Fruit fly (Drosophila melanogaster) whole organism, embryonic: ENCODE measurements around the gene Ldaf1.

ENCODE experiments used
- Atf6 ChIP-seq: fragments of 200-800 bp; sonication (Bioruptor generic); IDR thresholded peaks from 2 replicates; pipeline ENCODE4 v1.3.6; 2022; ENCODE audit warnings: missing biosample characterization, missing genetic modification characterization
- Awh ChIP-seq: fragments of 200-800 bp; sonication (Bioruptor generic); IDR thresholded peaks from 2 replicates; pipeline ENCODE4, ENCODE4 v1.3.6; 2022; ENCODE audit warnings: missing biosample characterization, missing genetic modification characterization
- C15 ChIP-seq: fragments of 200-800 bp; sonication (Bioruptor generic); IDR thresholded peaks from 3 replicates; pipeline ENCODE4 v1.3.6; 2022; ENCODE audit warnings: missing biosample characterization, missing genetic modification characterization
- CG11456 ChIP-seq: fragments of 200-800 bp; sonication (Bioruptor generic); IDR thresholded peaks from 3 replicates; pipeline ENCODE4 v1.3.6; 2022; ENCODE audit warnings: missing biosample characterization, missing genetic modification characterization
- CG12391 ChIP-seq: fragments of 200-800 bp; sonication (Bioruptor generic); optimal IDR thresholded peaks from 3 replicates; lab custom pipeline; 2018; ENCODE audit warnings: missing biosample characterization, mild to moderate bottlenecking, missing genetic modification characterization, moderate library complexity
- CG14050 ChIP-seq: fragments of 200-800 bp; sonication (Bioruptor generic); IDR thresholded peaks from 3 replicates; pipeline ENCODE4 v1.3.6; 2022; ENCODE audit warnings: missing biosample characterization, missing genetic modification characterization
- CG15269 ChIP-seq: fragments of 200-800 bp; sonication (Bioruptor generic); optimal IDR thresholded peaks from 2 replicates; lab custom pipeline; 2018; ENCODE audit warnings: missing biosample characterization, mild to moderate bottlenecking, missing genetic modification characterization, moderate library complexity
- CG1602 ChIP-seq: fragments of 200-800 bp; sonication (Bioruptor generic); optimal IDR thresholded peaks from 3 replicates; lab custom pipeline; 2016; ENCODE audit warnings: missing biosample characterization, missing genetic modification characterization
- CG1647 ChIP-seq: fragments of 200-800 bp; sonication (Bioruptor generic); optimal IDR thresholded peaks from 3 replicates; lab custom pipeline; 2016; ENCODE audit warnings: missing biosample characterization, missing genetic modification characterization
- CG16813 ChIP-seq: fragments of 200-800 bp; sonication (Bioruptor generic); IDR thresholded peaks from 3 replicates; pipeline ENCODE4 v1.3.6; 2022; ENCODE audit warnings: missing biosample characterization, missing genetic modification characterization; ENCODE audit not compliant: partially characterized antibody
- CG17328 ChIP-seq: fragments of 200-800 bp; sonication (Bioruptor generic); IDR thresholded peaks from 2 replicates; pipeline ENCODE4 v1.3.6; 2022; ENCODE audit warnings: missing biosample characterization, missing genetic modification characterization
- CG18599 ChIP-seq: fragments of 200-800 bp; sonication (Bioruptor generic); optimal IDR thresholded peaks from 3 replicates; lab custom pipeline; 2017; ENCODE audit warnings: missing biosample characterization, missing genetic modification characterization, mild to moderate bottlenecking, moderate library complexity, missing genetic modification reagents
- CG3163 ChIP-seq: fragments of 200-800 bp; sonication (Bioruptor generic); optimal IDR thresholded peaks from 3 replicates; lab custom pipeline; 2016; ENCODE audit warnings: missing biosample characterization, missing genetic modification characterization
- CG6689 ChIP-seq: fragments of 200-800 bp; sonication (Bioruptor generic); IDR thresholded peaks from 2 replicates; pipeline ENCODE4 v1.3.6; 2022; ENCODE audit warnings: missing biosample characterization, missing genetic modification characterization
- CG6791 ChIP-seq: fragments of 200-800 bp; sonication (Bioruptor generic); IDR thresholded peaks from 3 replicates; pipeline ENCODE4 v1.3.6; 2022; ENCODE audit warnings: missing biosample characterization, missing genetic modification characterization; ENCODE audit not compliant: partially characterized antibody
- CG8089 ChIP-seq: fragments of 200-800 bp; sonication (Bioruptor generic); optimal IDR thresholded peaks from 3 replicates; lab custom pipeline; 2016; ENCODE audit warnings: missing biosample characterization, missing genetic modification characterization
- CG8290 ChIP-seq, 3 experiments: fragments of 200-800 bp; sonication (Bioruptor generic); optimal IDR thresholded peaks; 2 replicates each; lab custom pipeline; 2016 to 2019; ENCODE audit warnings: missing biosample characterization in 3 of 3, missing genetic modification characterization in 3 of 3, mild to moderate bottlenecking in 2 of 3, moderate library complexity in 1 of 3
- CG8388 ChIP-seq: fragments of 200-800 bp; sonication (Bioruptor generic); optimal IDR thresholded peaks from 2 replicates; lab custom pipeline; 2019; ENCODE audit warnings: missing biosample characterization, mild to moderate bottlenecking, missing genetic modification characterization, moderate library complexity
- CG8924 ChIP-seq: fragments of 200-800 bp; optimal IDR thresholded peaks from 3 replicates; lab custom pipeline; 2019; ENCODE audit warnings: missing biosample characterization, mild to moderate bottlenecking, missing genetic modification characterization, moderate library complexity
- CG9727 ChIP-seq: fragments of 200-800 bp; sonication (Bioruptor generic); optimal IDR thresholded peaks from 3 replicates; lab custom pipeline; 2017; ENCODE audit warnings: missing biosample characterization, mild to moderate bottlenecking, missing genetic modification characterization
- Gug ChIP-seq: fragments of 200-800 bp; sonication (Bioruptor generic); IDR thresholded peaks from 4 replicates; pipeline ENCODE4 v1.3.6; 2022; ENCODE audit warnings: missing biosample characterization, missing genetic modification characterization
- Hr51 ChIP-seq, 2 experiments: fragments of 200-800 bp; sonication (Bioruptor generic); optimal IDR thresholded peaks; 2 replicates in 1 of 2; 3 replicates in 1 of 2; lab custom pipeline; 2016 to 2018; ENCODE audit warnings: missing biosample characterization in 2 of 2, missing genetic modification characterization in 2 of 2, mild to moderate bottlenecking in 1 of 2, moderate library complexity in 1 of 2
- Hsf ChIP-seq: fragments of 200-800 bp; sonication (Bioruptor generic); optimal IDR thresholded peaks from 3 replicates; lab custom pipeline; 2016; ENCODE audit warnings: missing biosample characterization, missing genetic modification characterization
- Kr ChIP-seq: fragments of 200-800 bp; sonication (Bioruptor generic); optimal IDR thresholded peaks from 2 replicates; lab custom pipeline; 2017; ENCODE audit warnings: missing biosample characterization, mild to moderate bottlenecking, missing genetic modification characterization
- MESR4 ChIP-seq: fragments of 200-800 bp; sonication (Bioruptor generic); optimal IDR thresholded peaks from 2 replicates; lab custom pipeline; 2018; ENCODE audit warnings: missing biosample characterization, mild to moderate bottlenecking, missing genetic modification characterization, moderate library complexity
- Mes4 ChIP-seq: fragments of 200-800 bp; sonication (Bioruptor generic); optimal IDR thresholded peaks from 2 replicates; lab custom pipeline; 2016; ENCODE audit warnings: missing biosample characterization, missing genetic modification characterization
- Rfx ChIP-seq: fragments of 200-800 bp; sonication (Bioruptor generic); IDR thresholded peaks from 2 replicates; pipeline ENCODE4 v1.3.6; 2022; ENCODE audit warnings: missing biosample characterization, missing genetic modification characterization
- Scr ChIP-seq: fragments of 200-800 bp; sonication (Bioruptor generic); IDR thresholded peaks from 2 replicates; pipeline ENCODE4 v1.3.6; 2022; ENCODE audit warnings: missing biosample characterization, missing genetic modification characterization; ENCODE audit not compliant: partially characterized antibody
- Taf1 ChIP-seq: fragments of 200-800 bp; sonication (Bioruptor generic); IDR thresholded peaks from 2 replicates; pipeline ENCODE4 v1.3.6; 2022; ENCODE audit warnings: missing biosample characterization, missing genetic modification characterization
- ato ChIP-seq: fragments of 200-800 bp; sonication (Bioruptor generic); IDR thresholded peaks from 2 replicates; pipeline ENCODE4 v1.3.6; 2022; ENCODE audit warnings: missing biosample characterization, missing genetic modification characterization; ENCODE audit not compliant: partially characterized antibody
- bcd ChIP-seq: fragments of 200-800 bp; sonication (Bioruptor generic); optimal IDR thresholded peaks from 2 replicates; lab custom pipeline; 2017; ENCODE audit warnings: missing biosample characterization, mild to moderate bottlenecking, missing genetic modification characterization
- bigmax ChIP-seq: fragments of 200-800 bp; sonication (Bioruptor generic); optimal IDR thresholded peaks from 2 replicates; lab custom pipeline; 2018; ENCODE audit warnings: missing biosample characterization, mild to moderate bottlenecking, missing genetic modification characterization
- chm ChIP-seq: fragments of 200-800 bp; sonication (Bioruptor generic); IDR thresholded peaks from 2 replicates; pipeline ENCODE4 v1.3.6; 2022; ENCODE audit warnings: missing biosample characterization, missing genetic modification characterization
- croc ChIP-seq: fragments of 200-800 bp; sonication (Bioruptor generic); conservative IDR thresholded peaks from 3 replicates; pipeline ENCODE4 v1.3.6; 2022; ENCODE audit warnings: missing biosample characterization, missing genetic modification characterization
- dmrt11E ChIP-seq: fragments of 200-800 bp; sonication (Bioruptor generic); optimal IDR thresholded peaks from 3 replicates; lab custom pipeline; 2018; ENCODE audit warnings: missing biosample characterization, mild to moderate bottlenecking, missing genetic modification characterization, moderate library complexity
- dmrt99B ChIP-seq: fragments of 200-800 bp; sonication (Bioruptor generic); optimal IDR thresholded peaks from 2 replicates; lab custom pipeline; 2018; ENCODE audit warnings: missing biosample characterization, mild to moderate bottlenecking, missing genetic modification characterization, moderate library complexity
- ewg ChIP-seq: fragments of 200-800 bp; sonication (Bioruptor generic); optimal IDR thresholded peaks from 3 replicates; lab custom pipeline; 2017; ENCODE audit warnings: mild to moderate bottlenecking, missing biosample characterization, missing genetic modification reagents, missing genetic modification characterization
- grau ChIP-seq: fragments of 200-800 bp; optimal IDR thresholded peaks from 3 replicates; lab custom pipeline; 2019; ENCODE audit warnings: missing biosample characterization, mild to moderate bottlenecking, missing genetic modification characterization, moderate library complexity
- hbn ChIP-seq: fragments of 200-800 bp; sonication (Bioruptor generic); IDR thresholded peaks from 2 replicates; pipeline ENCODE4 v1.3.6; 2022; ENCODE audit warnings: missing biosample characterization, missing genetic modification characterization; ENCODE audit not compliant: partially characterized antibody
- kni ChIP-seq: fragments of 200-800 bp; sonication (Bioruptor generic); optimal IDR thresholded peaks from 3 replicates; lab custom pipeline; 2017; ENCODE audit warnings: mild to moderate bottlenecking, missing biosample characterization, missing genetic modification reagents, missing genetic modification characterization
- ro ChIP-seq: fragments of 200-800 bp; sonication (Bioruptor generic); IDR thresholded peaks from 2 replicates; pipeline ENCODE4 v1.3.6; 2022; ENCODE audit warnings: missing biosample characterization, missing genetic modification characterization
- salm ChIP-seq: fragments of 200-800 bp; sonication (Bioruptor generic); optimal IDR thresholded peaks from 2 replicates; lab custom pipeline; 2018; ENCODE audit warnings: missing biosample characterization, mild to moderate bottlenecking, missing genetic modification characterization
- sisA ChIP-seq: fragments of 200-800 bp; sonication (Bioruptor generic); IDR thresholded peaks from 2 replicates; pipeline ENCODE4 v1.3.6; 2022; ENCODE audit warnings: missing biosample characterization, missing genetic modification characterization
- slou ChIP-seq: fragments of 200-800 bp; sonication (Bioruptor generic); optimal IDR thresholded peaks from 3 replicates; lab custom pipeline; 2016; ENCODE audit warnings: missing biosample characterization, missing genetic modification characterization
- trem ChIP-seq: fragments of 200-800 bp; optimal IDR thresholded peaks from 3 replicates; lab custom pipeline; 2019; ENCODE audit warnings: missing biosample characterization, mild to moderate bottlenecking, missing genetic modification characterization, moderate library complexity

Ldaf1 gene

DNA sequence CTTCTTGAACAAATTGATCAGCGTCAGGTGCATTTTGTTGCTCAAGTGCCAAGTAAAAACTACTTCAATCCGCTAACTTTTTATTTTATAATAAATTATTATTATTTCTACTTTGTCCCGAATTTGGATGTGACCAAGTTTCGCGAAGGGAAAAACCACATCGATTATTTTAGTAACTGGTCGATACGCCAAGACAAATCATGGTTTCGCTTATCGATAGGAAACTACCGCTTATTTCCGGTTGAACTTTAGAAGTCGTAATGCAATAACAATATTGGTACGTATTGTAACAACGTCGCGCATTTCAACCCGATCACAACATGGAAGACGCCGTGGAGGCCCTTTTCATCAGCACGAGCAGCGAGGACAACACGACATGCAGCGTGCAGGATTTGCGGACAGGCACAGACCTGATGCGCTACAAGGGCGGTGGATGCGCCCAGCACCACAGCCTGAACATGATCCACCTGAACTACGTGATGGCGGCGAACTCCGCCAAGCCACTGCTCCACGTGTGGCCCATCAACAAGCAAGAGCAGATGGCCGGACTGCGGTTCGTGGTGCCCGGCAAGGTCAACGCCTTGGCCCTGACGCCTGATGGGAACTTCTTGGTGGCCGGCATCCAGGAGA lies 24.5 kb downstream of the Ldaf1 start, which contains the start of the genes CG14817 and CG14805 (continued):
- TF ChIP-seq Kr (GFP tag; lab: Kevin White, UChicago) (no peak), MESR4 (peak; percentile 87), slou (GFP tag; lab: Kevin White, UChicago) (no peak), croc (no peak), C15 (GFP tag; lab: Robert Waterston, UW) (0 out of 3 replicates have a peak, but pooled peaks have one; percentile 44), chm (peak; percentile 85), CG8924 (tag; lab: Kevin White, UChicago) (peak; percentile 68), dmrt11E (peak; percentile 59), Mes4 (peak; percentile 58), Hr51 (GFP tag; optimal IDR thresholded peaks at IDR 0.05; lab: Kevin White, UChicago) (peak in 1 of 2 experiments; percentile 12), ro (GFP tag; lab: Robert Waterston, UW) (no peak), grau (tag; lab: Kevin White, UChicago) (peak; percentile 66), dmrt99B (no peak), sisA (GFP tag; lab: Robert Waterston, UW) (no peak), CG9727 (GFP tag; lab: Kevin White, UChicago) (peak; percentile 80), bigmax (GFP tag; lab: Kevin White, UChicago) (peak; percentile 51), Awh (GFP tag; lab: Robert Waterston, UW) (peak; percentile 46; the same call in 1 of the 2 replicates), CG8290 (GFP tag; optimal IDR thresholded peaks at IDR 0.05; lab: Kevin White, UChicago) (peak; percentile 27), CG8290 (tag; optimal IDR thresholded peaks at IDR 0.05; lab: Kevin White, UChicago) (peak in 1 of 2 experiments; percentile 59), kni (peak; percentile 56), Atf6 (GFP tag; lab: Robert Waterston, UW) (peak; percentile 50; the same call in 1 of the 2 replicates), CG3163 (GFP tag; lab: Kevin White, UChicago) (no peak), ewg (GFP tag; lab: Kevin White, UChicago) (peak; percentile 20), Hsf (GFP tag; lab: Kevin White, UChicago) (peak; percentile 40), CG8388 (peak; percentile 70), CG17328 (peak; percentile 58), Gug (GFP tag; lab: Robert Waterston, UW) (no peak), CG6689 (GFP tag; lab: Robert Waterston, UW) (0 out of 2 replicates have a peak, but pooled peaks have one; percentile 19), CG8089 (GFP tag; lab: Kevin White, UChicago) (no peak), CG18599 (GFP tag; lab: Kevin White, UChicago) (no peak), CG1602 (GFP tag; lab: Kevin White, UChicago) (no peak), Taf1 (GFP tag; lab: Robert Waterston, UW) (no peak), trem (tag; lab: Kevin White, UChicago) (peak; percentile 88), Scr (peak; percentile 56), CG15269 (peak; percentile 69), CG1647 (GFP tag; lab: Kevin White, UChicago) (peak; percentile 52), Rfx (GFP tag; lab: Robert Waterston, UW) (peak; percentile 78), CG12391 (tag; lab: Kevin White, UChicago) (peak; percentile 76), CG16813 (GFP tag; lab: Robert Waterston, UW) (peak; percentile 58), salm (tag; lab: Kevin White, UChicago) (peak; percentile 70), ato (GFP tag; lab: Robert Waterston, UW) (no peak), CG6791 (peak; percentile 62), CG11456 (GFP tag; lab: Robert Waterston, UW) (peak; percentile 77; the same call in 2 of the 3 replicates), CG14050 (GFP tag; lab: Robert Waterston, UW) (peak; percentile 59; the same call in 2 of the 3 replicates), bcd (peak; percentile 79), hbn (peak; percentile 62)
